Worm (Caenorhabditis elegans) whole organism, L4/young adult: ENCODE results near the gene tofu-6.

Experiments used
- W03F9.2 ChIP-seq: fragments of 150-350 bp; optimal IDR thresholded peaks from 2 replicates; lab custom pipeline; 2014; ENCODE audit warnings: missing biosample characterization, missing genetic modification characterization
- dao-5 ChIP-seq: sonication (generic microtip); optimal IDR thresholded peaks from 2 replicates; lab custom pipeline; 2016; ENCODE audit warnings: missing genotype, missing genetic modification characterization, moderate library complexity, missing compliant biosample characterization
- him-1 ChIP-seq: sonication (generic microtip); optimal IDR thresholded peaks from 2 replicates; lab custom pipeline; 2016; ENCODE audit warnings: missing genotype, missing genetic modification reagents, missing genetic modification characterization, missing compliant biosample characterization

The tofu-6 gene

ce11 chrII:5395594-5395993 is 25.5 kb upstream of the tofu-6 start, which contains the start of gene pink-1:
Gene pink-1 (minus strand): TSS chrII:5395694.
- TF ChIP-seq W03F9.2 (tag; lab: Kevin White, UChicago) (no peak), him-1 (tag; lab: Kevin White, UChicago) (no peak), dao-5 (tag; lab: Kevin White, UChicago) (no peak)

ce11 chrII:5398779-5399178 is 22.3 kb upstream of the tofu-6 start, which contains the start of gene fbxl-3:
Gene fbxl-3 (minus strand): TSS chrII:5398902.
- TF ChIP-seq him-1 (tag; lab: Kevin White, UChicago) = no peak
- TF ChIP-seq W03F9.2 (tag; lab: Kevin White, UChicago) = no peak
- TF ChIP-seq dao-5 (tag; lab: Kevin White, UChicago) = no peak

- no peak for TF ChIP-seq W03F9.2 (tag; lab: Kevin White, UChicago)
- no peak for TF ChIP-seq him-1 (tag; lab: Kevin White, UChicago)
Measured at ce11 chrII:5399201-5399600, 21.8 kb upstream of the tofu-6 start, which contains the start of gene mog-5. Gene mog-5 (plus strand): TSS chrII:5399538.

ce11 chrII:5407548-5407947 is 13.5 kb upstream of the tofu-6 start, which contains the start of gene clec-141:
Gene clec-141 (minus strand): TSS chrII:5407648.
- TF ChIP-seq dao-5 (tag; lab: Kevin White, UChicago) (no peak), W03F9.2 (tag; lab: Kevin White, UChicago) (no peak), him-1 (tag; lab: Kevin White, UChicago) (no peak)

- no peak for TF ChIP-seq dao-5 (tag; lab: Kevin White, UChicago)
- no peak for TF ChIP-seq W03F9.2 (tag; lab: Kevin White, UChicago)
- no peak for TF ChIP-seq him-1 (tag; lab: Kevin White, UChicago)
Measured at ce11 chrII:5408924-5409323, 12.1 kb upstream of the tofu-6 start, which contains the start of the genes EEED8.12 and EEED8.4. Gene EEED8.12 (minus strand): TSS chrII:5409024. Gene EEED8.4 (plus strand): TSS chrII:5409319.

- TF ChIP-seq him-1 (tag; lab: Kevin White, UChicago) (no peak), W03F9.2 (tag; lab: Kevin White, UChicago) (no peak), dao-5 (tag; lab: Kevin White, UChicago) (no peak)
Measured at ce11 chrII:5412467-5412866, 8.6 kb upstream of the tofu-6 start, which contains the start of the genes EEED8.13 and EEED8.18. Gene EEED8.13 (minus strand): TSS chrII:5412567. Gene EEED8.18 (minus strand): TSS chrII:5412610.

ce11 chrII:5414040-5414439 is 7.0 kb upstream of the tofu-6 start, which contains the start of the genes EEED8.14 and EEED8.3:
Gene EEED8.14 (minus strand): TSS chrII:5414052.
Gene EEED8.3 (plus strand): TSS chrII:5414276.
- no peak for TF ChIP-seq him-1 (tag; lab: Kevin White, UChicago)
- no peak for TF ChIP-seq dao-5 (tag; lab: Kevin White, UChicago)
- no peak for TF ChIP-seq W03F9.2 (tag; lab: Kevin White, UChicago)

- TF ChIP-seq W03F9.2 (tag; lab: Kevin White, UChicago) (no peak), him-1 (tag; lab: Kevin White, UChicago) (no peak)
Measured at ce11 chrII:5416204-5416764, 4.8 kb upstream of the tofu-6 start, which contains the start of gene EEED8.2. Gene EEED8.2 (plus strand): TSS chrII:5416714.

ce11 chrII:5417905-5418304 is 3.1 kb upstream of the tofu-6 start:
- TF ChIP-seq him-1 (tag; lab: Kevin White, UChicago) (no peak), dao-5 (tag; lab: Kevin White, UChicago) (no peak), W03F9.2 (tag; lab: Kevin White, UChicago) (no peak)

- TF ChIP-seq him-1 (tag; lab: Kevin White, UChicago) (no peak), W03F9.2 (tag; lab: Kevin White, UChicago) (no peak)
Measured at ce11 chrII:5418317-5418716, 2.7 kb upstream of the tofu-6 start.

- TF ChIP-seq him-1 (tag; lab: Kevin White, UChicago) = no peak
- TF ChIP-seq dao-5 (tag; lab: Kevin White, UChicago) = no peak
- TF ChIP-seq W03F9.2 (tag; lab: Kevin White, UChicago) = no peak
Measured at ce11 chrII:5418929-5419328, 2.1 kb upstream of the tofu-6 start, which contains the start of gene EEED8.15. Gene EEED8.15 (plus strand): TSS chrII:5419229.

ce11 chrII:5423832-5424231 is 2.8 kb downstream of the tofu-6 start, which contains the start of gene F07F6.7:
Gene F07F6.7 (minus strand): TSS chrII:5423858.
- TF ChIP-seq W03F9.2 (tag; lab: Kevin White, UChicago) (no peak), dao-5 (tag; lab: Kevin White, UChicago) (no peak), him-1 (tag; lab: Kevin White, UChicago) (no peak)

- TF ChIP-seq W03F9.2 (tag; lab: Kevin White, UChicago) (no peak), him-1 (tag; lab: Kevin White, UChicago) (no peak), dao-5 (tag; lab: Kevin White, UChicago) (no peak)
Measured at ce11 chrII:5425633-5426032, 4.6 kb downstream of the tofu-6 start, which contains the start of gene F07F6.8. Gene F07F6.8 (minus strand): TSS chrII:5425733.

- TF ChIP-seq W03F9.2 (tag; lab: Kevin White, UChicago) = no peak
- TF ChIP-seq him-1 (tag; lab: Kevin White, UChicago) = no peak
- no peak for TF ChIP-seq dao-5 (tag; lab: Kevin White, UChicago)
Measured at ce11 chrII:5426054-5426453, 5.0 kb downstream of the tofu-6 start.
